Worm (Caenorhabditis elegans): ENCODE results near the gene str-171.

str-171 gene

ce11 chrV:15083659-15084058, 48.7 kb downstream of the str-171 start (continued):
- TF ChIP-seq F22D6.2 (tag; optimal IDR thresholded peaks at IDR 0.05), result no peak
- TF ChIP-seq snpc-4 (GFP tag; optimal IDR thresholded peaks at IDR 0.05), result no peak
- TF ChIP-seq snpc-4 (tag; optimal IDR thresholded peaks at IDR 0.05), result peak in 1 of 4 experiments; percentile 28
- TF ChIP-seq nhr-179 (tag; optimal IDR thresholded peaks at IDR 0.05), result no peak
- peak; percentile 75 for TF ChIP-seq hsf-1 (GFP tag; IDR thresholded peaks at IDR 0.05)
- TF ChIP-seq Y95B8A.8 (GFP tag; IDR thresholded peaks at IDR 0.05), result 0 out of 2 replicates have a peak, but pooled peaks have one; percentile 40
- TF ChIP-seq gei-17 (GFP tag; optimal IDR thresholded peaks at IDR 0.05), result no peak
- TF ChIP-seq hmg-1.2 (GFP tag; IDR thresholded peaks at IDR 0.05), result peak; percentile 40
- no peak for TF ChIP-seq ztf-6 (GFP tag; IDR thresholded peaks at IDR 0.05)
- TF ChIP-seq B0336.3 (GFP tag; IDR thresholded peaks at IDR 0.05), result peak; percentile 82
- peak; percentile 51; the same call in 1 of the 2 replicates for TF ChIP-seq mcd-1 (GFP tag; IDR thresholded peaks at IDR 0.05)
- peak; percentile 64 for TF ChIP-seq madf-6 (GFP tag; IDR thresholded peaks at IDR 0.05)
- peak; percentile 4 for TF ChIP-seq F57C9.4 (tag; optimal IDR thresholded peaks at IDR 0.05)
- no peak for TF ChIP-seq sptf-2 (GFP tag; optimal IDR thresholded peaks at IDR 0.05)

- TF ChIP-seq bed-2 (GFP tag; IDR thresholded peaks at IDR 0.05) (0 out of 2 replicates have a peak, but pooled peaks have one; percentile 42), mcd-1 (GFP tag; IDR thresholded peaks at IDR 0.05) (peak; percentile 68), him-1 (tag; optimal IDR thresholded peaks at IDR 0.05) (peak; percentile 28), cebp-1 (GFP tag; IDR thresholded peaks at IDR 0.05) (no peak), cebp-1 (tag; optimal IDR thresholded peaks at IDR 0.05) (peak; percentile 31), ceh-40 (GFP tag; IDR thresholded peaks at IDR 0.05) (no peak), F49E8.2 (tag; optimal IDR thresholded peaks at IDR 0.05; ENCODE audit: insufficient read depth) (no peak), F23B12.7 (tag; optimal IDR thresholded peaks at IDR 0.05; ENCODE audit: insufficient read depth) (peak; percentile 16), rec-8 (tag; optimal IDR thresholded peaks at IDR 0.05) (peak; percentile 28 to 34), lin-35 (GFP tag; optimal IDR thresholded peaks at IDR 0.05) (peak in 1 of 3 experiments; percentile 30), snpc-1.1 (tag; optimal IDR thresholded peaks at IDR 0.05; ENCODE audit: insufficient read depth) (no peak), unc-130 (GFP tag; optimal IDR thresholded peaks at IDR 0.05) (peak; percentile 82), tbp1 (GFP tag; optimal IDR thresholded peaks at IDR 0.05) (no peak), F10E7.11 (tag; optimal IDR thresholded peaks at IDR 0.05) (no peak), dox-1 (GFP tag; IDR thresholded peaks at IDR 0.05) (0 out of 2 replicates have a peak, but pooled peaks have one; percentile 18), madf-6 (GFP tag; IDR thresholded peaks at IDR 0.05) (peak; percentile 54), snpc-3.4 (tag; optimal IDR thresholded peaks at IDR 0.05) (peak; percentile 18), ZK185.1 (tag; optimal IDR thresholded peaks at IDR 0.05; ENCODE audit: poor library complexity, severe bottlenecking) (peak; percentile 76), F22D6.2 (tag; optimal IDR thresholded peaks at IDR 0.05) (peak; percentile 8), ceh-100 (GFP tag; IDR thresholded peaks at IDR 0.05) (peak; percentile 43; the same call in 1 of the 2 replicates), F33H1.4 (GFP tag; IDR thresholded peaks at IDR 0.05) (peak; percentile 26; the same call in 1 of the 2 replicates), lsl-1 (GFP tag; optimal IDR thresholded peaks at IDR 0.05) (peak; percentile 19), snpc-4 (GFP tag; optimal IDR thresholded peaks at IDR 0.05) (no peak), snpc-4 (tag; optimal IDR thresholded peaks at IDR 0.05) (peak in 2 of 4 experiments; percentile 32 to 54), snpc-1.3 (tag; optimal IDR thresholded peaks at IDR 0.05; ENCODE audit: insufficient read depth) (no peak), ceh-27 (GFP tag; optimal IDR thresholded peaks at IDR 0.05) (peak; percentile 52), lin-26 (GFP tag; IDR thresholded peaks at IDR 0.05) (no peak), lin-54 (GFP tag; optimal IDR thresholded peaks at IDR 0.05) (peak; percentile 50), hlh-12 (tag; optimal IDR thresholded peaks at IDR 0.05) (no peak), lin-40 (tag; optimal IDR thresholded peaks at IDR 0.05) (peak; percentile 50), K12H6.12 (tag; optimal IDR thresholded peaks at IDR 0.05) (peak; percentile 2), let-607 (tag; optimal IDR thresholded peaks at IDR 0.05) (peak in 1 of 2 experiments; percentile 54), akir-1 (GFP tag; optimal IDR thresholded peaks at IDR 0.05) (no peak)
These were observed 50.0 kb downstream of the str-171 start, which contains the start of the genes C01G10.10 and C01G10.9 for ce11 chrV:15082291-15082690. TSS of gene C01G10.10 (minus strand) at chrV:15082441. TSS of gene C01G10.9 (plus strand) at chrV:15082530.

Measured in whole organism, young adult.